Fruit fly (Drosophila melanogaster) whole organism, adult: Measurements from ENCODE around the gene ArfGAP1.

ENCODE experiments used
- CG33017 ChIP-seq: fragments of 200-800 bp; sonication (Bioruptor generic); optimal IDR thresholded peaks from 2 replicates; lab custom pipeline; 2018; ENCODE audit warnings: missing biosample characterization, mild to moderate bottlenecking, missing genetic modification characterization, moderate library complexity
- CG5204 ChIP-seq: fragments of 200-800 bp; sonication (Bioruptor generic); optimal IDR thresholded peaks from 2 replicates; lab custom pipeline; 2016; ENCODE audit warnings: missing biosample characterization, missing genetic modification characterization
- Clk ChIP-seq: fragments of 200-800 bp; sonication (Bioruptor generic); optimal IDR thresholded peaks from 2 replicates; lab custom pipeline; 2017; ENCODE audit warnings: missing biosample characterization, missing genetic modification characterization
- cnc ChIP-seq, 2 experiments: fragments of >200 bp; optimal IDR thresholded peaks; 2 replicates each; lab custom pipeline; 2017
- tj ChIP-seq: fragments of 200-800 bp; sonication (Bioruptor generic); optimal IDR thresholded peaks from 3 replicates; lab custom pipeline; 2017; ENCODE audit warnings: missing biosample characterization, mild to moderate bottlenecking, missing genetic modification characterization, moderate library complexity

dm6 chr3L:12374420-12374819 lies 43.0 kb downstream of the ArfGAP1 start:
- TF ChIP-seq cnc (optimal IDR thresholded peaks at IDR 0.05; lab: Kevin White, UChicago) = no peak
- TF ChIP-seq CG5204 (GFP tag; lab: Kevin White, UChicago) = no peak
- no peak for TF ChIP-seq Clk
- TF ChIP-seq tj (GFP tag; lab: Kevin White, UChicago) = no peak
- no peak for TF ChIP-seq CG33017 (tag; lab: Kevin White, UChicago)
